Worm (Caenorhabditis elegans) whole organism, early embryonic: ENCODE measurements around the gene F53B1.3.

ENCODE experiments used
- F13C5.2 ChIP-seq: sonication (generic microtip); optimal IDR thresholded peaks from 2 replicates; lab custom pipeline; 2017; ENCODE audit warnings: mild to moderate bottlenecking, missing genetic modification characterization, inconsistent platforms, missing compliant biosample characterization
- ama-1 ChIP-seq: fragments of 150-350 bp; optimal IDR thresholded peaks from 2 replicates; lab custom pipeline; 2014
- ceh-13 ChIP-seq: fragments of 200-800 bp; sonication (Bioruptor generic); optimal IDR thresholded peaks from 2 replicates; lab custom pipeline; 2018; ENCODE audit warnings: mild to moderate bottlenecking, missing genetic modification characterization, missing compliant biosample characterization
- ceh-36 ChIP-seq: sonication (generic microtip); optimal IDR thresholded peaks from 2 replicates; lab custom pipeline; 2016; ENCODE audit warnings: missing genetic modification characterization, inconsistent platforms, missing compliant biosample characterization
- ets-7 ChIP-seq: sonication (generic microtip); optimal IDR thresholded peaks from 2 replicates; lab custom pipeline; 2016; ENCODE audit warnings: missing genotype, missing genetic modification characterization, missing compliant biosample characterization
- flt-1 ChIP-seq: fragments of 200-800 bp; sonication (Bioruptor generic); IDR thresholded peaks from 2 replicates; pipeline ENCODE4 v1.3.6; 2022; ENCODE audit warnings: missing genetic modification characterization, missing compliant biosample characterization
- hmg-4 ChIP-seq: fragments of 200-800 bp; sonication (Bioruptor generic); optimal IDR thresholded peaks from 2 replicates; lab custom pipeline; 2018; ENCODE audit warnings: mild to moderate bottlenecking, missing genetic modification characterization, missing compliant biosample characterization
- hnd-1 ChIP-seq: sonication (generic microtip); optimal IDR thresholded peaks from 2 replicates; lab custom pipeline; 2016; ENCODE audit warnings: missing genetic modification characterization, missing compliant biosample characterization
- sea-1 ChIP-seq: fragments of 200-800 bp; sonication (Bioruptor generic); conservative IDR thresholded peaks from 2 replicates; pipeline ENCODE4 v1.3.6; 2022; ENCODE audit warnings: missing genetic modification characterization, missing compliant biosample characterization
- tbx-11 ChIP-seq: fragments of 200-800 bp; sonication (Bioruptor generic); IDR thresholded peaks from 2 replicates; pipeline ENCODE4 v1.3.6; 2022; ENCODE audit warnings: missing genetic modification characterization, missing compliant biosample characterization
- tbx-37 ChIP-seq: fragments of 200-800 bp; sonication (Bioruptor generic); conservative IDR thresholded peaks from 2 replicates; pipeline ENCODE4 v1.3.6; 2022; ENCODE audit warnings: missing genetic modification reagents, missing genetic modification characterization, missing compliant biosample characterization

- TF ChIP-seq ama-1, result no peak
- no peak for TF ChIP-seq F13C5.2 (tag; lab: Kevin White, UChicago)
- no peak for TF ChIP-seq sea-1 (GFP tag; lab: Robert Waterston, UW)
- no peak for TF ChIP-seq hmg-4
- TF ChIP-seq ceh-13, result no peak
- no peak for TF ChIP-seq tbx-37 (GFP tag; lab: Robert Waterston, UW)
- no peak for TF ChIP-seq ets-7 (tag; lab: Kevin White, UChicago)
- TF ChIP-seq tbx-11 (GFP tag; lab: Robert Waterston, UW), result no peak
- TF ChIP-seq ceh-36 (tag; lab: Kevin White, UChicago), result no peak
- no peak for TF ChIP-seq flt-1 (GFP tag; lab: Robert Waterston, UW)
- TF ChIP-seq hnd-1 (tag; lab: Kevin White, UChicago), result no peak
These were observed 12.8 kb downstream of the F53B1.3 start, which contains the start of gene swip-10 for ce11 chrX:2118162-2118561.
